Fruit fly (Drosophila melanogaster): ENCODE measurements around the gene Mcm10.

Mcm10 gene

dm6 chr2L:21198633-21199264, 19.0 kb downstream of the Mcm10 start, which contains the start of gene Ret (continued):
- TF ChIP-seq dmrt11E (tag; optimal IDR thresholded peaks at IDR 0.05): peak; percentile 1
- no peak for TF ChIP-seq Taf1 (GFP tag; IDR thresholded peaks at IDR 0.05)
- peak; percentile 14; the same call in 1 of the 2 replicates for TF ChIP-seq ato (GFP tag; IDR thresholded peaks at IDR 0.05; ENCODE audit: partially characterized antibody)
- TF ChIP-seq CG2199 (GFP tag; IDR thresholded peaks at IDR 0.05): peak; percentile 37; the same call in 1 of the 3 replicates
- no peak for TF ChIP-seq crc (GFP tag; optimal IDR thresholded peaks at IDR 0.05)
- TF ChIP-seq CG10462 (GFP tag; optimal IDR thresholded peaks at IDR 0.05): no peak
- no peak for TF ChIP-seq ase (GFP tag; IDR thresholded peaks at IDR 0.05)
- no peak for TF ChIP-seq CG11247 (GFP tag; IDR thresholded peaks at IDR 0.05)
- peak; percentile 15 for TF ChIP-seq Blimp-1 (GFP tag; optimal IDR thresholded peaks at IDR 0.05)
- no peak for TF ChIP-seq CG3407 (GFP tag; optimal IDR thresholded peaks at IDR 0.05)
- TF ChIP-seq Max (GFP tag; optimal IDR thresholded peaks at IDR 0.05): no peak
- no peak for TF ChIP-seq Doc3 (GFP tag; IDR thresholded peaks at IDR 0.05; ENCODE audit: partially characterized antibody)
- no peak for TF ChIP-seq ERR (GFP tag; optimal IDR thresholded peaks at IDR 0.05)
- no peak for TF ChIP-seq CG4282 (GFP tag; optimal IDR thresholded peaks at IDR 0.05)
- TF ChIP-seq tx (GFP tag; optimal IDR thresholded peaks at IDR 0.05): no peak
- no peak for TF ChIP-seq inv (GFP tag; IDR thresholded peaks at IDR 0.05; ENCODE audit: partially characterized antibody)
- peak; percentile 11 for TF ChIP-seq CG1529 (GFP tag; optimal IDR thresholded peaks at IDR 0.05)
- peak; percentile 50 for TF ChIP-seq ATbp (GFP tag; optimal IDR thresholded peaks at IDR 0.05)
- no peak for TF ChIP-seq lbe (GFP tag; optimal IDR thresholded peaks at IDR 0.05)
- TF ChIP-seq lmd (GFP tag; IDR thresholded peaks at IDR 0.05): no peak
- no peak for TF ChIP-seq CG3838 (GFP tag; optimal IDR thresholded peaks at IDR 0.05)
- no peak for TF ChIP-seq CG14667 (GFP tag; IDR thresholded peaks at IDR 0.05)
- TF ChIP-seq lilli (GFP tag; optimal IDR thresholded peaks at IDR 0.05): no peak
- no peak for TF ChIP-seq crp (GFP tag; optimal IDR thresholded peaks at IDR 0.05)
- TF ChIP-seq CG9797 (GFP tag; optimal IDR thresholded peaks at IDR 0.05): no peak
- TF ChIP-seq Deaf1 (tag; optimal IDR thresholded peaks at IDR 0.05): peak; percentile 94
- TF ChIP-seq Dref (GFP tag; IDR thresholded peaks at IDR 0.05): no peak
- TF ChIP-seq CG13894 (tag; optimal IDR thresholded peaks at IDR 0.05): peak; percentile 5
- TF ChIP-seq CG4360 (GFP tag; IDR thresholded peaks at IDR 0.05): no peak
- TF ChIP-seq Hr51 (GFP tag; optimal IDR thresholded peaks at IDR 0.05): no peak
- TF ChIP-seq toy (GFP tag; IDR thresholded peaks at IDR 0.05): no peak
- TF ChIP-seq CG6813 (GFP tag; optimal IDR thresholded peaks at IDR 0.05): peak; percentile 14
- no peak for TF ChIP-seq CG32532 (GFP tag; IDR thresholded peaks at IDR 0.05)
- TF ChIP-seq kah (GFP tag; optimal IDR thresholded peaks at IDR 0.05): no peak
- TF ChIP-seq Asciz (GFP tag; optimal IDR thresholded peaks at IDR 0.05): peak; percentile 6
- no peak for TF ChIP-seq CG14014 (GFP tag; IDR thresholded peaks at IDR 0.05)

dm6 chr2L:21200275-21200674, 20.5 kb downstream of the Mcm10 start, which contains the start of gene CG31624:
Gene CG31624 (minus strand): TSS chr2L:21200375.
- TF ChIP-seq CG5245 (GFP tag; optimal IDR thresholded peaks at IDR 0.05): no peak

dm6 chr2L:21202702-21203101, 23.0 kb downstream of the Mcm10 start, which contains the start of gene CG31988:
Gene CG31988 (minus strand): TSS chr2L:21202802.
- TF ChIP-seq sens (GFP tag) (no peak), HmgZ (tag; optimal IDR thresholded peaks at IDR 0.05) (no peak)
